Worm (Caenorhabditis elegans): ENCODE measurements around the gene F46C5.1.

Gene F46C5.1

ce11 chrII:8784235-8784928 is 36.6 kb downstream of the F46C5.1 start:
- TF ChIP-seq him-1 (tag; optimal IDR thresholded peaks at IDR 0.05): peak; percentile 56
- no peak for TF ChIP-seq dao-5 (tag; optimal IDR thresholded peaks at IDR 0.05)

DNA sequence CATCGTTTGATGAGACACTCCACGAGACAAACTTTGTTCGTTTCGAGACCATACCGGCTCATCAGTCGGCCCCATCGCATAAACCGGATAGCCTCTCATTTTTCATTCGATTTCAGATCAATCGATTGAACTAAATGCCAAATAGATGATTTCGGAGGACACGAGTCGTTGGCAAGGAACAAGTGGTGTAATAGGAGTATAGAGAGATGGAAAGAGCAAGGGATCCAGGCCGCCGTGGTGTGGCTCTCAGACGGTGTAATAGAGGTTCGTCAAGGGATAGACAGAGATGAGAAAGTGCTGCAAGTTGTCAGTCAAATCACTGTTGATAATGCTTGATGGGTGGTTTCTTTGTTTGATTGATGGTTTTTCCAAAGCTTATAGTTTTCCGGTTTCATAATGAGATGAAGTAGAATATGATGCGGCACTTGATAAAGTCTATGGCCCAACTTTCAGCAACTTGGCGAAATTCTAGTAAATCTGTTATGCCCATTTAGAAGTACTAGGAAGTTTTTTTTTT is 37.5 kb downstream of the F46C5.1 start, which contains the start of gene sgn-1:
Gene sgn-1, minus strand, starts transcription at position 220 of the 517 bp plus-strand sequence.
- TF ChIP-seq him-1 (tag; optimal IDR thresholded peaks at IDR 0.05): no peak
- no peak for TF ChIP-seq W03F9.2 (tag; optimal IDR thresholded peaks at IDR 0.05)
- TF ChIP-seq dao-5 (tag; optimal IDR thresholded peaks at IDR 0.05): no peak

- TF ChIP-seq W03F9.2 (tag; optimal IDR thresholded peaks at IDR 0.05): no peak
These were observed 44.5 kb downstream of the F46C5.1 start for ce11 chrII:8776504-8776903.

ce11 chrII:8770675-8771074 is 50.3 kb downstream of the F46C5.1 start, which contains the start of gene let-19:
Gene let-19 (plus strand): TSS chrII:8770975.
- TF ChIP-seq dao-5 (tag; optimal IDR thresholded peaks at IDR 0.05): no peak
- TF ChIP-seq him-1 (tag; optimal IDR thresholded peaks at IDR 0.05): no peak
- no peak for TF ChIP-seq W03F9.2 (tag; optimal IDR thresholded peaks at IDR 0.05)

Measured in whole organism, L4/young adult.